Worm (Caenorhabditis elegans): ENCODE measurements around the gene F43H9.3.

DNA sequence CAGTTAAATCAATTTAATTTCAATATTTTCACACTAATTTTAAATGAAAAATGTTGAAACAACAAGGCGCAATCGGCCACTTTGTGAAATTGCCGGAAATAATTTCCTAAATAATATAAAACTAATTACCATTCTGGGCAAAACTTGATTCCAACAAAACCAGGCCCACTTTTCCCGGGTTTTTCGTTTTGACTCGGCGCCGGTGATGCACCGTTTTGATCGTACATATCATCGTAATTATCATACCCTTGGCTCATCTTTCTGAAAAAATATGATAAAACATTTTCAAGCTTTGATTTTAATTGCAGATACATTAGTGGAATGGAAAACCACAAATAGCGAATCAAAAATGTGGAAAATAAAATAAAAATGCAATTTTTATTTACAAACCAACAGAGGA, 12.7 kb downstream of the F43H9.3 start, which contains the start of gene rpb-9:
- TF ChIP-seq attf-3 (GFP tag; conservative IDR thresholded peaks at IDR 0.05) (no peak), B0336.3 (GFP tag; IDR thresholded peaks at IDR 0.05) (peak; percentile 27; the same call in 1 of the 2 replicates)

All from whole organism, young adult.